Worm (Caenorhabditis elegans) whole organism, L1 larva: Measurements from ENCODE around the gene srh-69.
"Not testable (repeated sequence)": the region's sequence is repeated elsewhere in the genome, so short reads cannot be mapped to it uniquely, and the experiment has no call there.

ENCODE experiments used
- Y116A8C.19 ChIP-seq: sonication (generic microtip); optimal IDR thresholded peaks from 2 replicates; lab custom pipeline; 2016; ENCODE audit warnings: missing compliant biosample characterization, missing genetic modification characterization, borderline replicate concordance
- alr-1 ChIP-seq: fragments of 200-800 bp; sonication (Bioruptor generic); optimal IDR thresholded peaks from 2 replicates; lab custom pipeline; 2018; ENCODE audit warnings: borderline replicate concordance, mild to moderate bottlenecking, missing genetic modification characterization, missing compliant biosample characterization
- ces-1 ChIP-seq: fragments of 150-350 bp; optimal IDR thresholded peaks from 2 replicates; lab custom pipeline; 2014; ENCODE audit warnings: missing biosample characterization, missing genetic modification reagents, missing genetic modification characterization
- fkh-10 ChIP-seq: sonication (generic microtip); optimal IDR thresholded peaks from 2 replicates; lab custom pipeline; 2017; ENCODE audit warnings: missing biosample characterization, missing genetic modification reagents, missing genetic modification characterization
- fos-1 ChIP-seq: fragments of 150-350 bp; optimal IDR thresholded peaks from 2 replicates; lab custom pipeline; 2014; ENCODE audit warnings: missing biosample characterization, missing genetic modification characterization
- nhr-11 ChIP-seq: fragments of 150-350 bp; optimal IDR thresholded peaks from 2 replicates; lab custom pipeline; 2014; ENCODE audit warnings: missing biosample characterization, missing genetic modification characterization
- nhr-76 ChIP-seq: sonication (generic microtip); optimal IDR thresholded peaks from 2 replicates; lab custom pipeline; 2017; ENCODE audit warnings: missing biosample characterization, missing genetic modification characterization
- nhr-77 ChIP-seq: fragments of 150-350 bp; optimal IDR thresholded peaks from 2 replicates; lab custom pipeline; 2014; ENCODE audit warnings: missing biosample characterization, missing genetic modification characterization
- skn-1 ChIP-seq: fragments of 150-350 bp; optimal IDR thresholded peaks from 2 replicates; lab custom pipeline; 2014; ENCODE audit warnings: missing biosample characterization, missing genetic modification characterization
- swsn-7 ChIP-seq: sonication (generic microtip); optimal IDR thresholded peaks from 2 replicates; lab custom pipeline; 2016; ENCODE audit warnings: missing genetic modification characterization, missing compliant biosample characterization
- unc-62 ChIP-seq: fragments of 150-350 bp; optimal IDR thresholded peaks from 2 replicates; lab custom pipeline; 2014; ENCODE audit warnings: missing biosample characterization, missing genetic modification reagents, missing genetic modification characterization
- xbp-1 ChIP-seq: sonication (generic microtip); optimal IDR thresholded peaks from 2 replicates; lab custom pipeline; 2016; ENCODE audit warnings: missing genetic modification characterization, missing compliant biosample characterization
- ztf-4 ChIP-seq: fragments of 150-350 bp; optimal IDR thresholded peaks from 2 replicates; lab custom pipeline; 2014; ENCODE audit warnings: missing biosample characterization, missing genetic modification characterization

DNA sequence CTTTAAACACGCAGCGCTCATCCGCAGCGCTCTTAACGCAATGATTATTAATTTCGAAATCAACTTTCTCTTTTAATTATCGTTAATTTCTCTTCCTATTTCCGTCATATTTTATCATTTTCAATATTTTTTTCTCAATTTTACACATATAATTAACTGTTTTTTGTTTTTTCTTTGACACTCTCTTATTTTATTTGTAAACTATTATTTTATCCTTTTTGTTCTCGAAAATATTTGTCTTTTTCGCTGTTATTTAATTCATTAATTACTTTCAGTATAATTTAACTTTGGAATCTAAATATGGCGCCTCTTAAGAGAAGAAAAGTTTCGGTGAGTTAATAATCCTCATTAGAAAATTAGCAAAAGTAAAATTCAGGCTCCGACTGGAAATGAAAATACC, 21.7 kb upstream of the srh-69 start, which contains the start of gene F49C5.3:
- not testable (repeated sequence) for TF ChIP-seq ztf-4; swsn-7 (tag; lab: Kevin White, UChicago); alr-1 (tag; lab: Kevin White, UChicago); unc-62 (GFP tag; lab: Kevin White, UChicago); Y116A8C.19 (tag; lab: Kevin White, UChicago); skn-1 (tag; lab: Kevin White, UChicago); xbp-1 (tag; lab: Kevin White, UChicago); nhr-11; ces-1 (GFP tag; lab: Kevin White, UChicago); fos-1 (tag; lab: Kevin White, UChicago); nhr-77 (tag; lab: Kevin White, UChicago); fkh-10 (GFP tag; lab: Kevin White, UChicago); nhr-76 (tag; lab: Kevin White, UChicago)
